Fruit fly (Drosophila melanogaster) whole organism, embryonic: ENCODE data around the gene CG2767.
A peak's percentile ranks its signal among the peaks of the same experiment; 100 is the strongest.

ENCODE experiments used
- Bdp1 ChIP-seq: fragments of 200-800 bp; sonication (Bioruptor generic); optimal IDR thresholded peaks from 3 replicates; lab custom pipeline; 2016; ENCODE audit warnings: missing biosample characterization, missing genetic modification characterization
- CG10462 ChIP-seq: fragments of 200-800 bp; sonication (Bioruptor generic); optimal IDR thresholded peaks from 2 replicates; lab custom pipeline; 2016; ENCODE audit warnings: missing biosample characterization, missing genetic modification characterization
- CG11723 ChIP-seq: fragments of 200-800 bp; sonication (Bioruptor generic); optimal IDR thresholded peaks from 2 replicates; lab custom pipeline; 2017; ENCODE audit warnings: missing biosample characterization, mild to moderate bottlenecking, missing genetic modification characterization
- CG17361 ChIP-seq: fragments of 200-800 bp; sonication (Bioruptor generic); IDR thresholded peaks from 3 replicates; pipeline ENCODE4 v1.3.6; 2022; ENCODE audit warnings: missing biosample characterization, missing genetic modification characterization
- CG32767 ChIP-seq: fragments of 200-800 bp; sonication (Bioruptor generic); IDR thresholded peaks from 2 replicates; pipeline ENCODE4 v1.3.6; 2022; ENCODE audit warnings: missing biosample characterization, missing genetic modification characterization
- CG43689 ChIP-seq: fragments of 200-800 bp; sonication (Bioruptor generic); IDR thresholded peaks from 2 replicates; pipeline ENCODE4 v1.3.6; 2022; ENCODE audit warnings: missing biosample characterization, missing genetic modification characterization
- CG4424 ChIP-seq: fragments of 200-800 bp; sonication (Bioruptor generic); optimal IDR thresholded peaks from 3 replicates; lab custom pipeline; 2016; ENCODE audit warnings: missing biosample characterization, missing genetic modification characterization
- CG4820 ChIP-seq: fragments of 200-800 bp; sonication (Bioruptor generic); optimal IDR thresholded peaks from 3 replicates; lab custom pipeline; 2016; ENCODE audit warnings: missing biosample characterization, missing genetic modification characterization
- CG4854 ChIP-seq: fragments of 200-800 bp; sonication (Bioruptor generic); optimal IDR thresholded peaks from 2 replicates; lab custom pipeline; 2016; ENCODE audit warnings: missing biosample characterization, missing genetic modification characterization, inconsistent platforms
- CG6813 ChIP-seq: fragments of 200-800 bp; sonication (Bioruptor generic); optimal IDR thresholded peaks from 2 replicates; lab custom pipeline; 2017; ENCODE audit warnings: missing biosample characterization, missing genetic modification characterization, mild to moderate bottlenecking, moderate library complexity, missing genetic modification reagents
- CG6854 ChIP-seq: fragments of 200-800 bp; sonication (Bioruptor generic); optimal IDR thresholded peaks from 3 replicates; lab custom pipeline; 2017; ENCODE audit warnings: missing biosample characterization, mild to moderate bottlenecking, missing genetic modification characterization
- CG7271 ChIP-seq: fragments of 200-800 bp; sonication (Bioruptor generic); optimal IDR thresholded peaks from 2 replicates; lab custom pipeline; 2018; ENCODE audit warnings: missing biosample characterization, mild to moderate bottlenecking, missing genetic modification characterization, moderate library complexity
- CG7372 ChIP-seq: fragments of 200-800 bp; sonication (Bioruptor generic); IDR thresholded peaks from 2 replicates; pipeline ENCODE4 v1.3.6; 2022; ENCODE audit warnings: missing biosample characterization, missing genetic modification characterization
- CG8478 ChIP-seq: fragments of >200 bp; optimal IDR thresholded peaks from 2 replicates; lab custom pipeline; 2018
- CG8924 ChIP-seq: fragments of 200-800 bp; optimal IDR thresholded peaks from 3 replicates; lab custom pipeline; 2019; ENCODE audit warnings: missing biosample characterization, mild to moderate bottlenecking, missing genetic modification characterization, moderate library complexity
- Doc2 ChIP-seq: fragments of 200-800 bp; sonication (Bioruptor generic); IDR thresholded peaks from 2 replicates; pipeline ENCODE4 v1.3.6; 2022; ENCODE audit warnings: missing biosample characterization, missing genetic modification characterization
- Dp ChIP-seq: fragments of 200-800 bp; sonication (Bioruptor generic); optimal IDR thresholded peaks from 2 replicates; lab custom pipeline; 2018; ENCODE audit warnings: missing biosample characterization, mild to moderate bottlenecking, missing genetic modification characterization, moderate library complexity
- HLHmδ ChIP-seq: fragments of 200-800 bp; sonication (Bioruptor generic); optimal IDR thresholded peaks from 2 replicates; lab custom pipeline; 2018; ENCODE audit warnings: missing biosample characterization, mild to moderate bottlenecking, missing genetic modification characterization, moderate library complexity
- Hr3 ChIP-seq: fragments of 200-800 bp; sonication (Bioruptor generic); optimal IDR thresholded peaks from 3 replicates; lab custom pipeline; 2016; ENCODE audit warnings: missing biosample characterization, missing genetic modification characterization
- MTF-1 ChIP-seq: fragments of 200-800 bp; sonication (Bioruptor generic); optimal IDR thresholded peaks from 2 replicates; lab custom pipeline; 2018; ENCODE audit warnings: missing biosample characterization, mild to moderate bottlenecking, missing genetic modification characterization, borderline replicate concordance
- Myb ChIP-seq: fragments of 200-800 bp; sonication (Bioruptor generic); optimal IDR thresholded peaks from 2 replicates; lab custom pipeline; 2016; ENCODE audit warnings: missing biosample characterization, missing genetic modification characterization
- NC2β ChIP-seq: fragments of 200-800 bp; sonication (Bioruptor generic); optimal IDR thresholded peaks from 2 replicates; lab custom pipeline; 2016; ENCODE audit warnings: missing biosample characterization, missing genetic modification characterization
- Neu2 ChIP-seq: fragments of 200-800 bp; sonication (Bioruptor generic); optimal IDR thresholded peaks from 3 replicates; lab custom pipeline; 2016; ENCODE audit warnings: missing biosample characterization, missing genetic modification characterization, borderline replicate concordance
- Ptx1 ChIP-seq: fragments of 200-800 bp; sonication (Bioruptor generic); IDR thresholded peaks from 2 replicates; pipeline ENCODE4 v1.3.6; 2022; ENCODE audit warnings: missing biosample characterization, missing genetic modification characterization
- Ravus ChIP-seq: fragments of 200-800 bp; sonication (Bioruptor generic); IDR thresholded peaks from 2 replicates; pipeline ENCODE4 v1.3.6; 2022; ENCODE audit warnings: missing biosample characterization, missing genetic modification characterization
- Spps ChIP-seq: fragments of 200-800 bp; sonication (Bioruptor generic); optimal IDR thresholded peaks from 2 replicates; lab custom pipeline; 2018; ENCODE audit warnings: missing biosample characterization, mild to moderate bottlenecking, missing genetic modification characterization
- Sry-β ChIP-seq: fragments of 200-800 bp; sonication (Bioruptor generic); optimal IDR thresholded peaks from 2 replicates; lab custom pipeline; 2018; ENCODE audit warnings: missing biosample characterization, mild to moderate bottlenecking, missing genetic modification characterization, moderate library complexity
- Tbp ChIP-seq: fragments of >200 bp; optimal IDR thresholded peaks from 2 replicates; lab custom pipeline; 2018; ENCODE audit warnings: missing biosample characterization, missing genetic modification characterization
- al ChIP-seq: fragments of 200-800 bp; sonication (Bioruptor generic); IDR thresholded peaks from 2 replicates; pipeline ENCODE4 v1.3.6; 2022; ENCODE audit warnings: missing biosample characterization, missing genetic modification characterization
- ara ChIP-seq: fragments of 200-800 bp; sonication (Bioruptor generic); IDR thresholded peaks from 2 replicates; pipeline ENCODE4 v1.3.6; 2022; ENCODE audit warnings: missing biosample characterization, missing genetic modification characterization
- bab2 ChIP-seq: fragments of 200-800 bp; sonication (Bioruptor generic); optimal IDR thresholded peaks from 2 replicates; lab custom pipeline; 2016; ENCODE audit warnings: missing biosample characterization, missing genetic modification characterization
- cas ChIP-seq: fragments of 200-800 bp; sonication (Bioruptor generic); IDR thresholded peaks from 2 replicates; pipeline ENCODE4 v1.3.6; 2022; ENCODE audit warnings: missing biosample characterization, missing genetic modification characterization
- chn ChIP-seq: fragments of 200-800 bp; sonication (Bioruptor generic); optimal IDR thresholded peaks from 2 replicates; lab custom pipeline; 2016; ENCODE audit warnings: missing biosample characterization, missing genetic modification characterization
- crc ChIP-seq: fragments of 200-800 bp; sonication (Bioruptor generic); optimal IDR thresholded peaks from 2 replicates; lab custom pipeline; 2016; ENCODE audit warnings: missing biosample characterization, missing genetic modification characterization
- da ChIP-seq: fragments of 200-800 bp; sonication (Bioruptor generic); optimal IDR thresholded peaks from 2 replicates; lab custom pipeline; 2016; ENCODE audit warnings: missing biosample characterization, missing genetic modification characterization
- emc ChIP-seq: fragments of 200-800 bp; sonication (Bioruptor generic); optimal IDR thresholded peaks from 2 replicates; lab custom pipeline; 2016; ENCODE audit warnings: missing biosample characterization, missing genetic modification characterization
- eve ChIP-seq, 2 experiments: fragments of >200 bp; optimal IDR thresholded peaks; 2 replicates each; lab custom pipeline; 2017; ENCODE audit warnings: missing biosample characterization in 2 of 2, missing genetic modification characterization in 2 of 2
- hkb ChIP-seq, 2 experiments: fragments of 200-800 bp in 1 of 2; fragments of >200 bp in 1 of 2; sonication (Bioruptor generic) in 1 of 2; IDR thresholded peaks in 1 of 2; optimal IDR thresholded peaks in 1 of 2; 2 replicates each; pipeline versions ENCODE4 v1.3.6 to Lab custom; 2017 to 2022; ENCODE audit warnings: missing biosample characterization in 1 of 2, missing genetic modification characterization in 1 of 2
- insv ChIP-seq, 2 experiments: fragments of 200-800 bp; sonication (Bioruptor generic); optimal IDR thresholded peaks; 3 replicates each; lab custom pipeline; 2016 to 2018; ENCODE audit warnings: missing biosample characterization in 2 of 2, missing genetic modification characterization in 2 of 2
- mam ChIP-seq: fragments of 200-800 bp; sonication (Bioruptor generic); optimal IDR thresholded peaks from 3 replicates; lab custom pipeline; 2016; ENCODE audit warnings: missing biosample characterization, missing genetic modification characterization
- org-1 ChIP-seq: fragments of 200-800 bp; sonication (Bioruptor generic); optimal IDR thresholded peaks from 2 replicates; lab custom pipeline; 2017; ENCODE audit warnings: missing biosample characterization, missing genetic modification characterization
- peb ChIP-seq: fragments of 200-800 bp; sonication (Bioruptor generic); IDR thresholded peaks from 2 replicates; pipeline ENCODE4 v1.3.6; 2022; ENCODE audit warnings: missing biosample characterization, missing genetic modification characterization
- pho ChIP-seq: fragments of 200-800 bp; sonication (Bioruptor generic); optimal IDR thresholded peaks from 2 replicates; lab custom pipeline; 2016; ENCODE audit warnings: missing biosample characterization, missing genetic modification characterization
- pros ChIP-seq: fragments of 200-800 bp; sonication (Bioruptor generic); optimal IDR thresholded peaks from 3 replicates; lab custom pipeline; 2019; ENCODE audit warnings: missing biosample characterization, mild to moderate bottlenecking, missing genetic modification characterization, moderate library complexity
- pzg ChIP-seq: fragments of 200-800 bp; sonication (Bioruptor generic); optimal IDR thresholded peaks from 3 replicates; lab custom pipeline; 2018; ENCODE audit warnings: missing biosample characterization, mild to moderate bottlenecking, missing genetic modification characterization, moderate library complexity
- sens ChIP-seq: fragments of 200-800 bp; sonication (Bioruptor generic); peaks from one replicate; lab custom pipeline; 2016; ENCODE audit warnings: missing biosample characterization, missing genetic modification characterization
- slou ChIP-seq: fragments of 200-800 bp; sonication (Bioruptor generic); optimal IDR thresholded peaks from 3 replicates; lab custom pipeline; 2016; ENCODE audit warnings: missing biosample characterization, missing genetic modification characterization
- sna ChIP-seq: fragments of 200-800 bp; sonication (Bioruptor generic); IDR thresholded peaks from 2 replicates; pipeline ENCODE4 v1.3.6; 2022; ENCODE audit warnings: missing biosample characterization, missing genetic modification characterization; ENCODE audit not compliant: partially characterized antibody
- stwl ChIP-seq: fragments of 200-800 bp; sonication (Bioruptor generic); optimal IDR thresholded peaks from 3 replicates; lab custom pipeline; 2018; ENCODE audit warnings: missing biosample characterization, mild to moderate bottlenecking, missing genetic modification characterization, moderate library complexity
- unpg ChIP-seq: fragments of 200-800 bp; sonication (Bioruptor generic); optimal IDR thresholded peaks from 3 replicates; lab custom pipeline; 2018; ENCODE audit warnings: missing biosample characterization, mild to moderate bottlenecking, missing genetic modification characterization, moderate library complexity
- wek ChIP-seq: fragments of 200-800 bp; sonication (Bioruptor generic); optimal IDR thresholded peaks from 3 replicates; lab custom pipeline; 2018; ENCODE audit warnings: missing biosample characterization, mild to moderate bottlenecking, missing genetic modification characterization, moderate library complexity

Gene CG2767

DNA sequence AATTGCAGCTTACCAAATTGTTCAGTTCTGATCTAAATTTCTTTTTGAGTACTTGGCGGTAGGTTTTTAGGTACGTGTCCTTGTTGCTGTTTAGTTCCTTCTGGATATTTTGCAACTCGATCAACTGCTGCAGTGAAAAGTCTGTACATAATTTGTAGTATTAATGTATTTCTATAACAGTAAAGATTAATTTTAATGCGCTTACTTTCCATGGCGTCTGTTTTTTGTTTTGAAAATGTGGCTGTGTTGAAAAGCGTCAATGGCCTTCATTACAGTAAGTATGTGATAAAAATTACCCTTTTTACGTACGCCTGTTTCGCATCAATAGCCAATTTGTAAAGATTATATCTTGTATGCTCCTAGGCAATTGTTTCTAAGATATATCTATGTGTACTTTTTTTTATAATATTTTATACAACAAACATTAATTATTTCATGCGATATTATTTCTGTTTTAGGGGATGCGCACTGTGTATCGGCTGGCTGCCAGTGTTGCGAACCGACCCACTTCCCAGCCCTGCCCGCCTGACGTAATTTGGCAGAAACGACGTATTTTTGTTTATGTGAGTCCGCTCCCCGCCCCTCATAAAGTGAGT lies 6.7 kb downstream of the CG2767 start, which contains the start of the genes Kmn2 and CG2698 (continued):
- TF ChIP-seq MTF-1 (GFP tag; lab: Kevin White, UChicago) (peak; percentile 88), Myb (peak; percentile 59), CG17361 (GFP tag; lab: Robert Waterston, UW) (peak; percentile 97), chn (GFP tag; lab: Kevin White, UChicago) (peak; percentile 86), da (peak; percentile 48), CG6854 (GFP tag; lab: Kevin White, UChicago) (peak; percentile 76), Tbp (GFP tag; lab: Kevin White, UChicago) (no peak), Ptx1 (GFP tag; lab: Robert Waterston, UW) (peak; percentile 99), CG32767 (GFP tag; lab: Robert Waterston, UW) (peak; percentile 97), mam (GFP tag; lab: Kevin White, UChicago) (peak; percentile 86), al (peak; percentile 97), insv (GFP tag; optimal IDR thresholded peaks at IDR 0.05; lab: Kevin White, UChicago) (peak in 1 of 2 experiments; percentile 72), cas (GFP tag; lab: Robert Waterston, UW) (peak; percentile 96), Doc2 (GFP tag; lab: Robert Waterston, UW) (peak; percentile 92), CG7372 (GFP tag; lab: Robert Waterston, UW) (peak; percentile 97), ara (GFP tag; lab: Robert Waterston, UW) (peak; percentile 97), sens (GFP tag; lab: Kevin White, UChicago) (peak; percentile 95), CG43689 (GFP tag; lab: Robert Waterston, UW) (peak; percentile 93), hkb (optimal IDR thresholded peaks at IDR 0.05; lab: Kevin White, UChicago) (peak; percentile 72), hkb (GFP tag; IDR thresholded peaks at IDR 0.05; lab: Robert Waterston, UW) (peak; percentile 97), CG8478 (no peak), CG10462 (GFP tag; lab: Kevin White, UChicago) (peak; percentile 85), Spps (tag; lab: Kevin White, UChicago) (peak; percentile 84), CG6813 (GFP tag; lab: Kevin White, UChicago) (peak; percentile 86), Hr3 (GFP tag; lab: Kevin White, UChicago) (peak; percentile 98), Bdp1 (GFP tag; lab: Kevin White, UChicago) (peak; percentile 74), pzg (GFP tag; lab: Kevin White, UChicago) (peak; percentile 62), HLHmδ (GFP tag; lab: Kevin White, UChicago) (no peak), sna (GFP tag; lab: Robert Waterston, UW) (peak; percentile 43; the same call in 1 of the 2 replicates), wek (GFP tag; lab: Kevin White, UChicago) (peak; percentile 44), CG8924 (tag; lab: Kevin White, UChicago) (peak; percentile 95), peb (GFP tag; lab: Robert Waterston, UW) (peak; percentile 95), stwl (tag; lab: Kevin White, UChicago) (peak; percentile 90), CG7271 (tag; lab: Kevin White, UChicago) (peak; percentile 68), pho (peak; percentile 84), CG11723 (GFP tag; lab: Kevin White, UChicago) (peak; percentile 86), CG4424 (GFP tag; lab: Kevin White, UChicago) (peak; percentile 97), CG4820 (GFP tag; lab: Kevin White, UChicago) (peak; percentile 95), eve (GFP tag; optimal IDR thresholded peaks at IDR 0.05; lab: Kevin White, UChicago) (no peak), Sry-β (peak; percentile 40), bab2 (peak; percentile 84), Dp (peak; percentile 75), org-1 (peak; percentile 89), NC2β (GFP tag; lab: Kevin White, UChicago) (peak; percentile 82), Ravus (GFP tag; lab: Robert Waterston, UW) (peak; percentile 94), emc (GFP tag; lab: Kevin White, UChicago) (peak; percentile 69), crc (GFP tag; lab: Kevin White, UChicago) (peak; percentile 56), unpg (GFP tag; lab: Kevin White, UChicago) (peak; percentile 95), CG4854 (GFP tag; lab: Kevin White, UChicago) (peak; percentile 84), Neu2 (no peak), slou (GFP tag; lab: Kevin White, UChicago) (peak; percentile 87), pros (GFP tag; lab: Kevin White, UChicago) (peak; percentile 12)
